Fruit fly (Drosophila melanogaster) whole organism, embryonic: ENCODE data around the gene PAPLA1.

Experiments used
- Bdp1 ChIP-seq: fragments of 200-800 bp; sonication (Bioruptor generic); optimal IDR thresholded peaks from 3 replicates; lab custom pipeline; 2016; ENCODE audit warnings: missing biosample characterization, missing genetic modification characterization
- CG1024 ChIP-seq: fragments of 200-800 bp; sonication (Bioruptor generic); IDR thresholded peaks from 2 replicates; pipeline ENCODE4 v1.3.6; 2022; ENCODE audit warnings: missing biosample characterization, missing genetic modification characterization
- CG10274 ChIP-seq: fragments of 200-800 bp; sonication (Bioruptor generic); optimal IDR thresholded peaks from 3 replicates; lab custom pipeline; 2017; ENCODE audit warnings: missing biosample characterization, mild to moderate bottlenecking, missing genetic modification characterization
- CG10431 ChIP-seq: fragments of 200-800 bp; sonication (Bioruptor generic); optimal IDR thresholded peaks from 3 replicates; lab custom pipeline; 2018; ENCODE audit warnings: missing biosample characterization, mild to moderate bottlenecking, missing genetic modification characterization
- CG12071 ChIP-seq: fragments of 200-800 bp; sonication (Bioruptor generic); optimal IDR thresholded peaks from 3 replicates; lab custom pipeline; 2018; ENCODE audit warnings: missing biosample characterization, mild to moderate bottlenecking, missing genetic modification characterization
- CG12104 ChIP-seq: fragments of 200-800 bp; sonication (Bioruptor generic); optimal IDR thresholded peaks from 3 replicates; lab custom pipeline; 2016; ENCODE audit warnings: missing biosample characterization, missing genetic modification characterization
- CG12236 ChIP-seq: fragments of 200-800 bp; sonication (Bioruptor generic); optimal IDR thresholded peaks from 2 replicates; lab custom pipeline; 2016; ENCODE audit warnings: missing biosample characterization, missing genetic modification characterization
- CG13287 ChIP-seq: fragments of 200-800 bp; sonication (Bioruptor generic); IDR thresholded peaks from 2 replicates; pipeline ENCODE4 v1.3.6; 2022; ENCODE audit warnings: missing biosample characterization, missing genetic modification characterization; ENCODE audit not compliant: partially characterized antibody
- CG16813 ChIP-seq: fragments of 200-800 bp; sonication (Bioruptor generic); IDR thresholded peaks from 3 replicates; pipeline ENCODE4 v1.3.6; 2022; ENCODE audit warnings: missing biosample characterization, missing genetic modification characterization; ENCODE audit not compliant: partially characterized antibody
- CG16815 ChIP-seq: fragments of 200-800 bp; sonication (Bioruptor generic); optimal IDR thresholded peaks from 3 replicates; lab custom pipeline; 2017; ENCODE audit warnings: missing biosample characterization, mild to moderate bottlenecking, missing genetic modification characterization
- CG17568 ChIP-seq: fragments of 200-800 bp; sonication (Bioruptor generic); optimal IDR thresholded peaks from 2 replicates; lab custom pipeline; 2018; ENCODE audit warnings: missing biosample characterization, mild to moderate bottlenecking, missing genetic modification characterization, moderate library complexity
- CG1792 ChIP-seq: fragments of 200-800 bp; sonication (Bioruptor generic); optimal IDR thresholded peaks from 2 replicates; lab custom pipeline; 2016; ENCODE audit warnings: missing biosample characterization, missing genetic modification characterization
- CG18599 ChIP-seq: fragments of 200-800 bp; sonication (Bioruptor generic); optimal IDR thresholded peaks from 3 replicates; lab custom pipeline; 2017; ENCODE audit warnings: missing biosample characterization, missing genetic modification characterization, mild to moderate bottlenecking, moderate library complexity, missing genetic modification reagents
- CG3065 ChIP-seq: fragments of 200-800 bp; sonication (Bioruptor generic); optimal IDR thresholded peaks from 2 replicates; lab custom pipeline; 2016; ENCODE audit warnings: missing biosample characterization, missing genetic modification characterization
- CG31224 ChIP-seq: fragments of 200-800 bp; sonication (Bioruptor generic); IDR thresholded peaks from 2 replicates; pipeline ENCODE4 v1.3.6; 2022; ENCODE audit warnings: missing biosample characterization, missing genetic modification characterization
- CG34224 ChIP-seq: fragments of 200-800 bp; sonication (Bioruptor generic); IDR thresholded peaks from 3 replicates; pipeline ENCODE4 v1.3.6; 2022; ENCODE audit warnings: missing biosample characterization, missing genetic modification characterization; ENCODE audit not compliant: partially characterized antibody
- CG7928 ChIP-seq: fragments of 200-800 bp; sonication (Bioruptor generic); optimal IDR thresholded peaks from 2 replicates; lab custom pipeline; 2017; ENCODE audit warnings: missing biosample characterization, mild to moderate bottlenecking, missing genetic modification characterization
- CG7963 ChIP-seq: fragments of 200-800 bp; sonication (Bioruptor generic); IDR thresholded peaks from 3 replicates; pipeline ENCODE4 v1.3.6; 2022; ENCODE audit warnings: missing biosample characterization, missing genetic modification characterization; ENCODE audit not compliant: partially characterized antibody
- CG8281 ChIP-seq: fragments of 200-800 bp; sonication (Bioruptor generic); optimal IDR thresholded peaks from 2 replicates; lab custom pipeline; 2018; ENCODE audit warnings: missing biosample characterization, mild to moderate bottlenecking, missing genetic modification characterization, moderate library complexity
- D19A ChIP-seq: fragments of 200-800 bp; optimal IDR thresholded peaks from 3 replicates; lab custom pipeline; 2019; ENCODE audit warnings: missing biosample characterization, mild to moderate bottlenecking, missing genetic modification characterization, moderate library complexity
- D19B ChIP-seq: fragments of 200-800 bp; sonication (Bioruptor generic); optimal IDR thresholded peaks from 2 replicates; lab custom pipeline; 2017; ENCODE audit warnings: missing biosample characterization, mild to moderate bottlenecking, missing genetic modification characterization
- Dek ChIP-seq: fragments of 200-800 bp; sonication (Bioruptor generic); optimal IDR thresholded peaks from 3 replicates; lab custom pipeline; 2019; ENCODE audit warnings: missing biosample characterization, mild to moderate bottlenecking, missing genetic modification characterization, moderate library complexity
- Doc2 ChIP-seq: fragments of 200-800 bp; sonication (Bioruptor generic); IDR thresholded peaks from 2 replicates; pipeline ENCODE4 v1.3.6; 2022; ENCODE audit warnings: missing biosample characterization, missing genetic modification characterization
- Dp ChIP-seq: fragments of 200-800 bp; sonication (Bioruptor generic); optimal IDR thresholded peaks from 2 replicates; lab custom pipeline; 2018; ENCODE audit warnings: missing biosample characterization, mild to moderate bottlenecking, missing genetic modification characterization, moderate library complexity
- Elba2 ChIP-seq: fragments of 200-800 bp; sonication (Bioruptor generic); optimal IDR thresholded peaks from 3 replicates; lab custom pipeline; 2016; ENCODE audit warnings: missing biosample characterization, missing genetic modification characterization
- HLH54F ChIP-seq: fragments of 200-800 bp; sonication (Bioruptor generic); optimal IDR thresholded peaks from 3 replicates; lab custom pipeline; 2016; ENCODE audit warnings: missing biosample characterization, missing genetic modification characterization
- HLHmδ ChIP-seq: fragments of 200-800 bp; sonication (Bioruptor generic); optimal IDR thresholded peaks from 2 replicates; lab custom pipeline; 2018; ENCODE audit warnings: missing biosample characterization, mild to moderate bottlenecking, missing genetic modification characterization, moderate library complexity
- Hmr ChIP-seq: fragments of 200-800 bp; sonication (Bioruptor generic); optimal IDR thresholded peaks from 3 replicates; lab custom pipeline; 2017; ENCODE audit warnings: mild to moderate bottlenecking, missing biosample characterization, missing genetic modification reagents, missing genetic modification characterization
- Max ChIP-seq: fragments of 200-800 bp; sonication (Bioruptor generic); optimal IDR thresholded peaks from 2 replicates; lab custom pipeline; 2016; ENCODE audit warnings: missing biosample characterization, mild to moderate bottlenecking, missing genetic modification characterization
- Neu2 ChIP-seq: fragments of 200-800 bp; sonication (Bioruptor generic); optimal IDR thresholded peaks from 3 replicates; lab custom pipeline; 2016; ENCODE audit warnings: missing biosample characterization, missing genetic modification characterization, borderline replicate concordance
- Oaz ChIP-seq: fragments of 200-800 bp; sonication (Bioruptor generic); IDR thresholded peaks from 2 replicates; pipeline ENCODE4 v1.3.6; 2022; ENCODE audit warnings: missing biosample characterization, missing genetic modification characterization
- Poxn ChIP-seq: fragments of 200-800 bp; sonication (Bioruptor generic); IDR thresholded peaks from 2 replicates; pipeline ENCODE4 v1.3.6; 2022; ENCODE audit warnings: missing biosample characterization, missing genetic modification characterization
- Vsx1 ChIP-seq: fragments of 200-800 bp; sonication (Bioruptor generic); optimal IDR thresholded peaks from 2 replicates; lab custom pipeline; 2017; ENCODE audit warnings: missing biosample characterization, mild to moderate bottlenecking, missing genetic modification characterization, missing genetic modification reagents
- Xrp1 ChIP-seq: fragments of 200-800 bp; sonication (Bioruptor generic); IDR thresholded peaks from 2 replicates; pipeline ENCODE4 v1.3.6; 2022; ENCODE audit warnings: missing biosample characterization, missing genetic modification characterization
- en ChIP-seq: fragments of 200-800 bp; sonication (Bioruptor generic); optimal IDR thresholded peaks from 2 replicates; lab custom pipeline; 2016; ENCODE audit warnings: missing biosample characterization, missing genetic modification characterization
- eyg ChIP-seq: fragments of 200-800 bp; sonication (Bioruptor generic); optimal IDR thresholded peaks from 3 replicates; lab custom pipeline; 2016; ENCODE audit warnings: missing biosample characterization, missing genetic modification characterization
- ftz-f1 ChIP-seq: fragments of 200-800 bp; sonication (Bioruptor generic); optimal IDR thresholded peaks from 2 replicates; lab custom pipeline; 2016; ENCODE audit warnings: missing biosample characterization, missing genetic modification characterization
- gro ChIP-seq: fragments of 200-800 bp; sonication (Bioruptor generic); optimal IDR thresholded peaks from 2 replicates; lab custom pipeline; 2016; ENCODE audit warnings: missing biosample characterization, missing genetic modification characterization
- gsb ChIP-seq: fragments of 200-800 bp; sonication (Bioruptor generic); IDR thresholded peaks from 2 replicates; pipeline ENCODE4 v1.3.6; 2022; ENCODE audit warnings: missing biosample characterization, missing genetic modification characterization
- lola ChIP-seq, 3 experiments: fragments of >200 bp in 2 of 3; fragments of 200-800 bp in 1 of 3; sonication (Bioruptor generic) in 1 of 3; optimal IDR thresholded peaks; 2 replicates each; lab custom pipeline; 2017 to 2019; ENCODE audit warnings: missing biosample characterization in 3 of 3, missing genetic modification characterization in 3 of 3, mild to moderate bottlenecking in 1 of 3, moderate library complexity in 1 of 3
- onecut ChIP-seq: fragments of 200-800 bp; sonication (Bioruptor generic); IDR thresholded peaks from 2 replicates; pipeline ENCODE4 v1.3.6; 2022; ENCODE audit warnings: missing biosample characterization, missing genetic modification characterization
- p53 ChIP-seq: fragments of 200-800 bp; sonication (Bioruptor generic); optimal IDR thresholded peaks from 2 replicates; lab custom pipeline; 2016; ENCODE audit warnings: missing biosample characterization, missing genetic modification characterization
- pb ChIP-seq: fragments of 200-800 bp; sonication (Bioruptor generic); optimal IDR thresholded peaks from 3 replicates; lab custom pipeline; 2016; ENCODE audit warnings: missing biosample characterization, missing genetic modification characterization
- pfk ChIP-seq: fragments of 200-800 bp; sonication (Bioruptor generic); optimal IDR thresholded peaks from 2 replicates; lab custom pipeline; 2018; ENCODE audit warnings: missing biosample characterization, mild to moderate bottlenecking, missing genetic modification characterization, moderate library complexity
- prd ChIP-seq, 3 experiments: fragments of >200 bp in 2 of 3; fragments of 200-800 bp in 1 of 3; sonication (Bioruptor generic) in 1 of 3; optimal IDR thresholded peaks in 2 of 3; IDR thresholded peaks in 1 of 3; 2 replicates in 2 of 3; 3 replicates in 1 of 3; pipeline versions ENCODE4 v1.3.6 to Lab custom; 2017 to 2022; ENCODE audit warnings: missing biosample characterization in 1 of 3, missing genetic modification characterization in 1 of 3
- sd ChIP-seq: fragments of 200-800 bp; sonication (Bioruptor generic); optimal IDR thresholded peaks from 3 replicates; lab custom pipeline; 2018; ENCODE audit warnings: missing biosample characterization, mild to moderate bottlenecking, missing genetic modification characterization, moderate library complexity
- ttk ChIP-seq: fragments of 200-800 bp; sonication (Bioruptor generic); IDR thresholded peaks from 2 replicates; pipeline ENCODE4 v2.1.2; 2022; ENCODE audit warnings: missing biosample characterization, missing genetic modification characterization
- zen ChIP-seq: fragments of 200-800 bp; sonication (Bioruptor generic); optimal IDR thresholded peaks from 3 replicates; lab custom pipeline; 2018; ENCODE audit warnings: missing biosample characterization, mild to moderate bottlenecking, missing genetic modification characterization, moderate library complexity

PAPLA1 gene

dm6 chr2L:8084349-8085203 is 74.9 kb downstream of the PAPLA1 start (continued):
- TF ChIP-seq CG17568 (GFP tag; lab: Kevin White, UChicago) (no peak), CG12071 (no peak), lola (GFP tag; optimal IDR thresholded peaks at IDR 0.05; lab: Kevin White, UChicago) (no peak), pb (no peak), Elba2 (GFP tag; lab: Kevin White, UChicago) (peak; percentile 81), p53 (GFP tag; lab: Kevin White, UChicago) (no peak), HLH54F (GFP tag; lab: Kevin White, UChicago) (no peak), D19B (GFP tag; lab: Kevin White, UChicago) (peak; percentile 19), CG3065 (GFP tag; lab: Kevin White, UChicago) (no peak), Poxn (no peak), Dek (no peak), CG12104 (GFP tag; lab: Kevin White, UChicago) (no peak), onecut (no peak), Vsx1 (GFP tag; lab: Kevin White, UChicago) (no peak), Bdp1 (GFP tag; lab: Kevin White, UChicago) (no peak), CG10274 (GFP tag; lab: Kevin White, UChicago) (no peak), CG10431 (GFP tag; lab: Kevin White, UChicago) (no peak), Doc2 (GFP tag; lab: Robert Waterston, UW) (no peak), gsb (GFP tag; lab: Robert Waterston, UW) (no peak), Xrp1 (GFP tag; lab: Robert Waterston, UW) (no peak), CG18599 (peak; percentile 3), CG7963 (no peak), CG31224 (GFP tag; lab: Robert Waterston, UW) (no peak; the same call in 1 of the 2 replicates), CG1024 (GFP tag; lab: Robert Waterston, UW) (no peak), prd (optimal IDR thresholded peaks at IDR 0.05; lab: Kevin White, UChicago) (no peak), prd (GFP tag; IDR thresholded peaks at IDR 0.05; lab: Robert Waterston, UW) (no peak), zen (no peak), Oaz (GFP tag; lab: Robert Waterston, UW) (no peak), HLHmδ (no peak), CG34224 (GFP tag; lab: Robert Waterston, UW) (no peak), CG1792 (GFP tag; lab: Kevin White, UChicago) (no peak), CG12236 (no peak), sd (tag; lab: Kevin White, UChicago) (no peak), gro (no peak), Hmr (GFP tag; lab: Kevin White, UChicago) (no peak), Neu2 (GFP tag; lab: Kevin White, UChicago) (no peak), CG16813 (GFP tag; lab: Robert Waterston, UW) (no peak), CG16815 (no peak), D19A (no peak), ftz-f1 (GFP tag; lab: Kevin White, UChicago) (no peak), CG7928 (GFP tag; lab: Kevin White, UChicago) (no peak), ttk (GFP tag; lab: Robert Waterston, UW) (no peak), CG13287 (GFP tag; lab: Robert Waterston, UW) (no peak), en (no peak), eyg (no peak), CG8281 (tag; lab: Kevin White, UChicago) (no peak), Max (GFP tag; lab: Kevin White, UChicago) (no peak), pfk (GFP tag; lab: Kevin White, UChicago) (no peak), Dp (no peak)
